Worm (Caenorhabditis elegans) whole organism, early embryonic: ENCODE measurements around the gene str-112.

Experiments used
- B0310.2 ChIP-seq: sonication (generic microtip); optimal IDR thresholded peaks from 2 replicates; lab custom pipeline; 2016; ENCODE audit warnings: mild to moderate bottlenecking, missing genetic modification characterization, missing compliant biosample characterization
- F13C5.2 ChIP-seq: sonication (generic microtip); optimal IDR thresholded peaks from 2 replicates; lab custom pipeline; 2017; ENCODE audit warnings: mild to moderate bottlenecking, missing genetic modification characterization, inconsistent platforms, missing compliant biosample characterization
- aly-1 ChIP-seq: sonication (generic microtip); optimal IDR thresholded peaks from 2 replicates; lab custom pipeline; 2016; ENCODE audit warnings: missing genetic modification characterization, missing compliant biosample characterization
- ama-1 ChIP-seq: fragments of 150-350 bp; optimal IDR thresholded peaks from 2 replicates; lab custom pipeline; 2014
- ceh-13 ChIP-seq: fragments of 200-800 bp; sonication (Bioruptor generic); optimal IDR thresholded peaks from 2 replicates; lab custom pipeline; 2018; ENCODE audit warnings: mild to moderate bottlenecking, missing genetic modification characterization, missing compliant biosample characterization
- ceh-36 ChIP-seq: sonication (generic microtip); optimal IDR thresholded peaks from 2 replicates; lab custom pipeline; 2016; ENCODE audit warnings: missing genetic modification characterization, inconsistent platforms, missing compliant biosample characterization
- ets-7 ChIP-seq: sonication (generic microtip); optimal IDR thresholded peaks from 2 replicates; lab custom pipeline; 2016; ENCODE audit warnings: missing genotype, missing genetic modification characterization, missing compliant biosample characterization
- flt-1 ChIP-seq: fragments of 200-800 bp; sonication (Bioruptor generic); IDR thresholded peaks from 2 replicates; pipeline ENCODE4 v1.3.6; 2022; ENCODE audit warnings: missing genetic modification characterization, missing compliant biosample characterization
- hmbx-1 ChIP-seq: sonication (generic microtip); optimal IDR thresholded peaks from 2 replicates; lab custom pipeline; 2016; ENCODE audit warnings: mild to moderate bottlenecking, missing genetic modification characterization, missing compliant biosample characterization
- hmg-4 ChIP-seq: fragments of 200-800 bp; sonication (Bioruptor generic); optimal IDR thresholded peaks from 2 replicates; lab custom pipeline; 2018; ENCODE audit warnings: mild to moderate bottlenecking, missing genetic modification characterization, missing compliant biosample characterization
- hnd-1 ChIP-seq: sonication (generic microtip); optimal IDR thresholded peaks from 2 replicates; lab custom pipeline; 2016; ENCODE audit warnings: missing genetic modification characterization, missing compliant biosample characterization
- pes-1 ChIP-seq: fragments of 200-800 bp; sonication (Bioruptor generic); IDR thresholded peaks from 2 replicates; pipeline ENCODE4 v1.3.6; 2022; ENCODE audit warnings: missing genetic modification reagents, missing genetic modification characterization, missing compliant biosample characterization
- scrt-1 ChIP-seq: fragments of 200-800 bp; sonication (Bioruptor generic); IDR thresholded peaks from 2 replicates; pipeline ENCODE4 v1.3.6; 2022; ENCODE audit warnings: missing genetic modification characterization, missing compliant biosample characterization
- sea-1 ChIP-seq: fragments of 200-800 bp; sonication (Bioruptor generic); conservative IDR thresholded peaks from 2 replicates; pipeline ENCODE4 v1.3.6; 2022; ENCODE audit warnings: missing genetic modification characterization, missing compliant biosample characterization
- tbx-11 ChIP-seq: fragments of 200-800 bp; sonication (Bioruptor generic); IDR thresholded peaks from 2 replicates; pipeline ENCODE4 v1.3.6; 2022; ENCODE audit warnings: missing genetic modification characterization, missing compliant biosample characterization
- tbx-37 ChIP-seq: fragments of 200-800 bp; sonication (Bioruptor generic); conservative IDR thresholded peaks from 2 replicates; pipeline ENCODE4 v1.3.6; 2022; ENCODE audit warnings: missing genetic modification reagents, missing genetic modification characterization, missing compliant biosample characterization
- tra-4 ChIP-seq: sonication (generic microtip); optimal IDR thresholded peaks from 2 replicates; lab custom pipeline; 2017; ENCODE audit warnings: missing genetic modification characterization, missing compliant biosample characterization

The str-112 gene

ce11 chrV:7133963-7134362, 4.3 kb downstream of the str-112 start, which contains the start of gene F10D2.16:
Gene F10D2.16 (plus strand): TSS chrV:7134263.
- TF ChIP-seq tbx-11 (GFP tag; lab: Robert Waterston, UW) (no peak), hmg-4 (GFP tag; lab: Kevin White, UChicago) (no peak), B0310.2 (tag; lab: Kevin White, UChicago) (no peak), ama-1 (lab: Kevin White, UChicago) (no peak), pes-1 (GFP tag; lab: Robert Waterston, UW) (no peak), sea-1 (GFP tag; lab: Robert Waterston, UW) (no peak), aly-1 (no peak), hnd-1 (tag; lab: Kevin White, UChicago) (no peak), ets-7 (tag; lab: Kevin White, UChicago) (no peak), flt-1 (no peak), tra-4 (tag; lab: Kevin White, UChicago) (no peak), ceh-13 (GFP tag; lab: Kevin White, UChicago) (no peak), scrt-1 (GFP tag; lab: Robert Waterston, UW) (no peak), tbx-37 (GFP tag; lab: Robert Waterston, UW) (no peak), hmbx-1 (no peak)

- TF ChIP-seq ama-1 (lab: Kevin White, UChicago) (no peak), F13C5.2 (no peak), tbx-11 (GFP tag; lab: Robert Waterston, UW) (no peak), tra-4 (tag; lab: Kevin White, UChicago) (no peak), hmg-4 (GFP tag; lab: Kevin White, UChicago) (no peak), flt-1 (no peak), B0310.2 (tag; lab: Kevin White, UChicago) (no peak), ceh-13 (GFP tag; lab: Kevin White, UChicago) (no peak), ceh-36 (tag; lab: Kevin White, UChicago) (no peak), pes-1 (GFP tag; lab: Robert Waterston, UW) (no peak), hmbx-1 (no peak), scrt-1 (GFP tag; lab: Robert Waterston, UW) (no peak), ets-7 (tag; lab: Kevin White, UChicago) (no peak), hnd-1 (tag; lab: Kevin White, UChicago) (no peak), tbx-37 (GFP tag; lab: Robert Waterston, UW) (no peak), aly-1 (no peak), sea-1 (GFP tag; lab: Robert Waterston, UW) (no peak)
Observed at ce11 chrV:7132248-7132647, 6.0 kb downstream of the str-112 start, which contains the start of gene sre-10. Gene sre-10 (plus strand): TSS chrV:7132548.

ce11 chrV:7130974-7131373, 7.2 kb downstream of the str-112 start, which contains the start of gene srx-36:
Gene srx-36 (minus strand): TSS chrV:7131074.
- no peak for TF ChIP-seq tra-4 (tag; lab: Kevin White, UChicago)
- no peak for TF ChIP-seq B0310.2 (tag; lab: Kevin White, UChicago)
- TF ChIP-seq ama-1 (lab: Kevin White, UChicago): no peak
- no peak for TF ChIP-seq tbx-11 (GFP tag; lab: Robert Waterston, UW)
- no peak for TF ChIP-seq tbx-37 (GFP tag; lab: Robert Waterston, UW)
- TF ChIP-seq ceh-36 (tag; lab: Kevin White, UChicago): no peak
- TF ChIP-seq pes-1 (GFP tag; lab: Robert Waterston, UW): no peak
- TF ChIP-seq ceh-13 (GFP tag; lab: Kevin White, UChicago): no peak
- no peak for TF ChIP-seq scrt-1 (GFP tag; lab: Robert Waterston, UW)
- no peak for TF ChIP-seq F13C5.2
- TF ChIP-seq hnd-1 (tag; lab: Kevin White, UChicago): no peak
- TF ChIP-seq ets-7 (tag; lab: Kevin White, UChicago): no peak
- no peak for TF ChIP-seq aly-1
- no peak for TF ChIP-seq sea-1 (GFP tag; lab: Robert Waterston, UW)
- TF ChIP-seq hmg-4 (GFP tag; lab: Kevin White, UChicago): no peak
- TF ChIP-seq flt-1: no peak
- no peak for TF ChIP-seq hmbx-1

ce11 chrV:7129460-7129859, 8.8 kb downstream of the str-112 start, which contains the start of gene T01C4.8:
Gene T01C4.8 (minus strand): TSS chrV:7129560.
- no peak for TF ChIP-seq ceh-36 (tag; lab: Kevin White, UChicago)
- no peak for TF ChIP-seq hmg-4 (GFP tag; lab: Kevin White, UChicago)
- no peak for TF ChIP-seq tbx-37 (GFP tag; lab: Robert Waterston, UW)
- no peak for TF ChIP-seq tbx-11 (GFP tag; lab: Robert Waterston, UW)
- no peak for TF ChIP-seq sea-1 (GFP tag; lab: Robert Waterston, UW)
- TF ChIP-seq ama-1 (lab: Kevin White, UChicago): no peak
- no peak for TF ChIP-seq ceh-13 (GFP tag; lab: Kevin White, UChicago)
- TF ChIP-seq hnd-1 (tag; lab: Kevin White, UChicago): no peak

- TF ChIP-seq sea-1 (GFP tag; lab: Robert Waterston, UW): no peak
- no peak for TF ChIP-seq scrt-1 (GFP tag; lab: Robert Waterston, UW)
- no peak for TF ChIP-seq tra-4 (tag; lab: Kevin White, UChicago)
- TF ChIP-seq flt-1: no peak
- TF ChIP-seq F13C5.2: no peak
- no peak for TF ChIP-seq ama-1 (lab: Kevin White, UChicago)
- TF ChIP-seq hmbx-1: no peak
- TF ChIP-seq hnd-1 (tag; lab: Kevin White, UChicago): no peak
Observed at ce11 chrV:7123979-7124378, 14.2 kb downstream of the str-112 start.

- TF ChIP-seq ceh-36 (tag; lab: Kevin White, UChicago) (no peak), F13C5.2 (no peak), ets-7 (tag; lab: Kevin White, UChicago) (no peak), ceh-13 (GFP tag; lab: Kevin White, UChicago) (no peak), tra-4 (tag; lab: Kevin White, UChicago) (no peak), aly-1 (no peak), hmbx-1 (no peak), sea-1 (GFP tag; lab: Robert Waterston, UW) (no peak), ama-1 (lab: Kevin White, UChicago) (no peak), B0310.2 (tag; lab: Kevin White, UChicago) (no peak)
Observed at ce11 chrV:7123188-7123708, 15.0 kb downstream of the str-112 start, which contains the start of gene lmd-5. Gene lmd-5 (plus strand): TSS chrV:7123658.

ce11 chrV:7120168-7120567, 18.1 kb downstream of the str-112 start, which contains the start of gene srx-34:
Gene srx-34 (minus strand): TSS chrV:7120268.
- TF ChIP-seq tra-4 (tag; lab: Kevin White, UChicago) (no peak), ets-7 (tag; lab: Kevin White, UChicago) (no peak), sea-1 (GFP tag; lab: Robert Waterston, UW) (no peak), ceh-13 (GFP tag; lab: Kevin White, UChicago) (no peak), ama-1 (lab: Kevin White, UChicago) (no peak), pes-1 (GFP tag; lab: Robert Waterston, UW) (no peak), aly-1 (no peak), tbx-37 (GFP tag; lab: Robert Waterston, UW) (no peak), F13C5.2 (no peak), B0310.2 (tag; lab: Kevin White, UChicago) (no peak), tbx-11 (GFP tag; lab: Robert Waterston, UW) (no peak), ceh-36 (tag; lab: Kevin White, UChicago) (no peak)
